Fruit fly (Drosophila melanogaster) whole organism, embryonic: ENCODE measurements around the gene Snx21.

Experiments
- CG10565 ChIP-seq: fragments of 200-800 bp; sonication (Bioruptor generic); optimal IDR thresholded peaks from 3 replicates; lab custom pipeline; 2016; ENCODE audit warnings: missing biosample characterization, mild to moderate bottlenecking, missing genetic modification characterization
- CG13287 ChIP-seq: fragments of 200-800 bp; sonication (Bioruptor generic); IDR thresholded peaks from 2 replicates; pipeline ENCODE4 v1.3.6; 2022; ENCODE audit warnings: missing biosample characterization, missing genetic modification characterization; ENCODE audit not compliant: partially characterized antibody
- CG13894 ChIP-seq: fragments of 200-800 bp; sonication (Bioruptor generic); optimal IDR thresholded peaks from 3 replicates; lab custom pipeline; 2018; ENCODE audit warnings: missing biosample characterization, mild to moderate bottlenecking, missing genetic modification characterization, moderate library complexity
- CG15073 ChIP-seq: fragments of 200-800 bp; sonication (Bioruptor generic); optimal IDR thresholded peaks from 2 replicates; lab custom pipeline; 2016; ENCODE audit warnings: missing biosample characterization, missing genetic modification characterization
- CG16863 ChIP-seq: fragments of 200-800 bp; sonication (Bioruptor generic); optimal IDR thresholded peaks from 3 replicates; lab custom pipeline; 2016; ENCODE audit warnings: missing biosample characterization, missing genetic modification characterization
- CG17385 ChIP-seq: fragments of 200-800 bp; sonication (Bioruptor generic); optimal IDR thresholded peaks from 3 replicates; lab custom pipeline; 2018; ENCODE audit warnings: missing biosample characterization, mild to moderate bottlenecking, missing genetic modification characterization
- CG17612 ChIP-seq: fragments of 200-800 bp; sonication (Bioruptor generic); IDR thresholded peaks from 2 replicates; pipeline ENCODE4 v1.3.6; 2022; ENCODE audit warnings: missing biosample characterization, missing genetic modification characterization
- CG17829 ChIP-seq: fragments of 200-800 bp; optimal IDR thresholded peaks from 2 replicates; lab custom pipeline; 2019; ENCODE audit warnings: missing biosample characterization, mild to moderate bottlenecking, missing genetic modification characterization, moderate library complexity
- CG31388 ChIP-seq: fragments of 200-800 bp; sonication (Bioruptor generic); optimal IDR thresholded peaks from 2 replicates; lab custom pipeline; 2016; ENCODE audit warnings: missing biosample characterization, missing genetic modification characterization
- CG31441 ChIP-seq: fragments of 200-800 bp; sonication (Bioruptor generic); IDR thresholded peaks from 2 replicates; pipeline ENCODE4 v1.3.6; 2022; ENCODE audit warnings: missing biosample characterization, missing genetic modification characterization
- CG34224 ChIP-seq: fragments of 200-800 bp; sonication (Bioruptor generic); IDR thresholded peaks from 3 replicates; pipeline ENCODE4 v1.3.6; 2022; ENCODE audit warnings: missing biosample characterization, missing genetic modification characterization; ENCODE audit not compliant: partially characterized antibody
- CG42726 ChIP-seq: fragments of 200-800 bp; sonication (Bioruptor generic); IDR thresholded peaks from 2 replicates; pipeline ENCODE4 v1.3.6; 2022; ENCODE audit warnings: missing biosample characterization, missing genetic modification characterization; ENCODE audit not compliant: partially characterized antibody
- CG6654 ChIP-seq: fragments of 200-800 bp; sonication (Bioruptor generic); optimal IDR thresholded peaks from 2 replicates; lab custom pipeline; 2017; ENCODE audit warnings: missing biosample characterization, mild to moderate bottlenecking, missing genetic modification characterization
- CG6791 ChIP-seq: fragments of 200-800 bp; sonication (Bioruptor generic); IDR thresholded peaks from 3 replicates; pipeline ENCODE4 v1.3.6; 2022; ENCODE audit warnings: missing biosample characterization, missing genetic modification characterization; ENCODE audit not compliant: partially characterized antibody
- CG6813 ChIP-seq: fragments of 200-800 bp; sonication (Bioruptor generic); optimal IDR thresholded peaks from 2 replicates; lab custom pipeline; 2017; ENCODE audit warnings: missing biosample characterization, missing genetic modification characterization, mild to moderate bottlenecking, moderate library complexity, missing genetic modification reagents
- CG7556 ChIP-seq: fragments of 200-800 bp; sonication (Bioruptor generic); optimal IDR thresholded peaks from 2 replicates; lab custom pipeline; 2017; ENCODE audit warnings: missing biosample characterization, mild to moderate bottlenecking, missing genetic modification characterization
- ERR ChIP-seq: fragments of 200-800 bp; sonication (Bioruptor generic); optimal IDR thresholded peaks from 2 replicates; lab custom pipeline; 2016; ENCODE audit warnings: missing biosample characterization, missing genetic modification characterization
- GATAe ChIP-seq: fragments of 200-800 bp; sonication (Bioruptor generic); conservative IDR thresholded peaks from 2 replicates; pipeline ENCODE4 v1.3.6; 2022; ENCODE audit warnings: missing biosample characterization, missing genetic modification characterization
- Hand ChIP-seq: fragments of 200-800 bp; sonication (Bioruptor generic); optimal IDR thresholded peaks from 2 replicates; lab custom pipeline; 2017; ENCODE audit warnings: mild to moderate bottlenecking, missing biosample characterization, missing genetic modification reagents, missing genetic modification characterization
- Hr78 ChIP-seq, 2 experiments: fragments of 200-800 bp in 1 of 2; fragments of >200 bp in 1 of 2; sonication (Bioruptor generic) in 1 of 2; optimal IDR thresholded peaks; 2 replicates each; lab custom pipeline; 2017 to 2019; ENCODE audit warnings: missing biosample characterization in 2 of 2, missing genetic modification characterization in 2 of 2, mild to moderate bottlenecking in 1 of 2, moderate library complexity in 1 of 2
- Opbp ChIP-seq: fragments of 200-800 bp; sonication (Bioruptor generic); IDR thresholded peaks from 3 replicates; pipeline ENCODE4 v1.3.6; 2022; ENCODE audit warnings: missing biosample characterization, missing genetic modification characterization; ENCODE audit not compliant: partially characterized antibody
- Optix ChIP-seq: fragments of 200-800 bp; sonication (Bioruptor generic); IDR thresholded peaks from 3 replicates; pipeline ENCODE4 v1.3.6; 2022; ENCODE audit warnings: missing biosample characterization, missing genetic modification characterization
- PHDP ChIP-seq: fragments of 200-800 bp; sonication (Bioruptor generic); optimal IDR thresholded peaks from 3 replicates; lab custom pipeline; 2018; ENCODE audit warnings: missing biosample characterization, mild to moderate bottlenecking, missing genetic modification characterization, moderate library complexity
- Rfx ChIP-seq: fragments of 200-800 bp; sonication (Bioruptor generic); IDR thresholded peaks from 2 replicates; pipeline ENCODE4 v1.3.6; 2022; ENCODE audit warnings: missing biosample characterization, missing genetic modification characterization
- Stat92E ChIP-seq, 3 experiments: fragments of >200 bp in 2 of 3; fragments of 200-800 bp in 1 of 3; sonication (Bioruptor generic) in 1 of 3; optimal IDR thresholded peaks; 2 replicates each; lab custom pipeline; 2017 to 2019; ENCODE audit warnings: missing biosample characterization in 3 of 3, missing genetic modification characterization in 3 of 3, mild to moderate bottlenecking in 1 of 3, moderate library complexity in 1 of 3
- TFAM ChIP-seq: fragments of 200-800 bp; sonication (Bioruptor generic); optimal IDR thresholded peaks from 2 replicates; lab custom pipeline; 2017; ENCODE audit warnings: missing biosample characterization, missing genetic modification characterization, inconsistent platforms
- Taf1 ChIP-seq: fragments of 200-800 bp; sonication (Bioruptor generic); IDR thresholded peaks from 2 replicates; pipeline ENCODE4 v1.3.6; 2022; ENCODE audit warnings: missing biosample characterization, missing genetic modification characterization
- Xbp1 ChIP-seq: fragments of 200-800 bp; sonication (Bioruptor generic); optimal IDR thresholded peaks from 3 replicates; lab custom pipeline; 2016; ENCODE audit warnings: missing biosample characterization, mild to moderate bottlenecking, missing genetic modification characterization
- Xrp1 ChIP-seq: fragments of 200-800 bp; sonication (Bioruptor generic); IDR thresholded peaks from 2 replicates; pipeline ENCODE4 v1.3.6; 2022; ENCODE audit warnings: missing biosample characterization, missing genetic modification characterization
- ap ChIP-seq: fragments of 200-800 bp; sonication (Bioruptor generic); IDR thresholded peaks from 2 replicates; pipeline ENCODE4 v1.3.6; 2022; ENCODE audit warnings: missing biosample characterization, missing genetic modification characterization
- az2 ChIP-seq: fragments of 200-800 bp; sonication (Bioruptor generic); optimal IDR thresholded peaks from 3 replicates; lab custom pipeline; 2016; ENCODE audit warnings: missing biosample characterization, missing genetic modification characterization
- bowl ChIP-seq: fragments of 200-800 bp; sonication (Bioruptor generic); IDR thresholded peaks from 2 replicates; pipeline ENCODE4 v1.3.6; 2022; ENCODE audit warnings: missing biosample characterization, missing genetic modification characterization
- bsh ChIP-seq, 2 experiments: fragments of 200-800 bp; sonication (Bioruptor generic); optimal IDR thresholded peaks; 2 replicates each; lab custom pipeline; 2017 to 2018; ENCODE audit warnings: mild to moderate bottlenecking in 2 of 2, missing biosample characterization in 2 of 2, missing genetic modification characterization in 2 of 2, moderate library complexity in 1 of 2
- cad ChIP-seq: fragments of >200 bp; optimal IDR thresholded peaks from 2 replicates; lab custom pipeline; 2017; ENCODE audit warnings: missing biosample characterization, missing genetic modification characterization
- cas ChIP-seq: fragments of 200-800 bp; sonication (Bioruptor generic); IDR thresholded peaks from 2 replicates; pipeline ENCODE4 v1.3.6; 2022; ENCODE audit warnings: missing biosample characterization, missing genetic modification characterization
- chn ChIP-seq: fragments of 200-800 bp; sonication (Bioruptor generic); optimal IDR thresholded peaks from 2 replicates; lab custom pipeline; 2016; ENCODE audit warnings: missing biosample characterization, missing genetic modification characterization
- emc ChIP-seq: fragments of 200-800 bp; sonication (Bioruptor generic); optimal IDR thresholded peaks from 2 replicates; lab custom pipeline; 2016; ENCODE audit warnings: missing biosample characterization, missing genetic modification characterization
- ems ChIP-seq: fragments of 200-800 bp; sonication (Bioruptor generic); optimal IDR thresholded peaks from 3 replicates; lab custom pipeline; 2016; ENCODE audit warnings: missing biosample characterization, missing genetic modification characterization
- gcm2 ChIP-seq: fragments of 200-800 bp; sonication (Bioruptor generic); optimal IDR thresholded peaks from 2 replicates; lab custom pipeline; 2016; ENCODE audit warnings: missing biosample characterization, missing genetic modification characterization
- lbe ChIP-seq: fragments of 200-800 bp; sonication (Bioruptor generic); optimal IDR thresholded peaks from 2 replicates; lab custom pipeline; 2016; ENCODE audit warnings: missing biosample characterization, mild to moderate bottlenecking, missing genetic modification characterization
- lmd ChIP-seq: fragments of 200-800 bp; sonication (Bioruptor generic); IDR thresholded peaks from 2 replicates; pipeline ENCODE4 v1.3.6; 2022; ENCODE audit warnings: missing biosample characterization, missing genetic modification characterization
- nom ChIP-seq: fragments of 200-800 bp; sonication (Bioruptor generic); optimal IDR thresholded peaks from 2 replicates; lab custom pipeline; 2017; ENCODE audit warnings: missing biosample characterization, missing genetic modification characterization, mild to moderate bottlenecking, moderate library complexity, missing genetic modification reagents
- pzg ChIP-seq: fragments of 200-800 bp; sonication (Bioruptor generic); optimal IDR thresholded peaks from 3 replicates; lab custom pipeline; 2018; ENCODE audit warnings: missing biosample characterization, mild to moderate bottlenecking, missing genetic modification characterization, moderate library complexity
- tll ChIP-seq, 2 experiments: fragments of 200-800 bp in 1 of 2; fragments of >200 bp in 1 of 2; sonication (Bioruptor generic) in 1 of 2; optimal IDR thresholded peaks; 2 replicates each; lab custom pipeline; 2017 to 2019; ENCODE audit warnings: missing biosample characterization in 2 of 2, missing genetic modification characterization in 2 of 2, mild to moderate bottlenecking in 1 of 2, moderate library complexity in 1 of 2
- trh ChIP-seq: fragments of 200-800 bp; sonication (Bioruptor generic); optimal IDR thresholded peaks from 2 replicates; lab custom pipeline; 2016; ENCODE audit warnings: missing biosample characterization, missing genetic modification characterization
- tup ChIP-seq: fragments of 200-800 bp; sonication (Bioruptor generic); optimal IDR thresholded peaks from 2 replicates; lab custom pipeline; 2016; ENCODE audit warnings: missing biosample characterization, mild to moderate bottlenecking, missing genetic modification characterization, moderate library complexity
- usp ChIP-seq: fragments of >200 bp; optimal IDR thresholded peaks from 2 replicates; lab custom pipeline; 2017; ENCODE audit warnings: missing biosample characterization, missing genetic modification characterization
- zfh1 ChIP-seq: fragments of 200-800 bp; sonication (Bioruptor generic); IDR thresholded peaks from 3 replicates; pipeline ENCODE4 v1.3.6; 2022; ENCODE audit warnings: missing biosample characterization, missing genetic modification characterization
- zfh2 ChIP-seq: fragments of 200-800 bp; sonication (Bioruptor generic); optimal IDR thresholded peaks from 2 replicates; lab custom pipeline; 2016; ENCODE audit warnings: missing biosample characterization, missing genetic modification characterization

Snx21 gene

dm6 chr2L:2750337-2751084 lies 15.0 kb downstream of the Snx21 start (continued):
- TF ChIP-seq bsh (GFP tag; optimal IDR thresholded peaks at IDR 0.05; lab: Kevin White, UChicago): peak; percentile 73 to 79
- no peak for TF ChIP-seq CG17612 (GFP tag; lab: Robert Waterston, UW)
- peak; percentile 93 for TF ChIP-seq CG13894 (tag; lab: Kevin White, UChicago)
- no peak for TF ChIP-seq CG42726 (GFP tag; lab: Robert Waterston, UW)
- no peak for TF ChIP-seq zfh1 (GFP tag; lab: Robert Waterston, UW)
- no peak for TF ChIP-seq CG15073 (GFP tag; lab: Kevin White, UChicago)
- peak; percentile 74 for TF ChIP-seq Xbp1
- no peak for TF ChIP-seq CG10565 (GFP tag; lab: Kevin White, UChicago)
- TF ChIP-seq Hand (GFP tag; lab: Kevin White, UChicago): peak; percentile 68
- no peak for TF ChIP-seq GATAe (GFP tag; lab: Robert Waterston, UW)
- peak; percentile 2 for TF ChIP-seq nom (GFP tag; lab: Kevin White, UChicago)
- TF ChIP-seq Rfx (GFP tag; lab: Robert Waterston, UW): no peak
- peak; percentile 62 for TF ChIP-seq emc (GFP tag; lab: Kevin White, UChicago)
- TF ChIP-seq ap (GFP tag; lab: Robert Waterston, UW): no peak
- no peak for TF ChIP-seq cas (GFP tag; lab: Robert Waterston, UW)
- TF ChIP-seq CG16863 (GFP tag; lab: Kevin White, UChicago): peak; percentile 51
- no peak for TF ChIP-seq Xrp1 (GFP tag; lab: Robert Waterston, UW)
- TF ChIP-seq lmd: no peak
- peak; percentile 75 for TF ChIP-seq ERR (GFP tag; lab: Kevin White, UChicago)
- TF ChIP-seq Taf1: no peak
- TF ChIP-seq gcm2: peak; percentile 76
- peak; percentile 56 for TF ChIP-seq CG6654
- TF ChIP-seq usp: no peak
- TF ChIP-seq TFAM (GFP tag; lab: Kevin White, UChicago): no peak
- peak; percentile 83 for TF ChIP-seq CG17829
- no peak for TF ChIP-seq CG31388
- TF ChIP-seq bowl (GFP tag; lab: Robert Waterston, UW): no peak
- peak; percentile 74 for TF ChIP-seq az2
- no peak for TF ChIP-seq CG31441 (GFP tag; lab: Robert Waterston, UW)
- TF ChIP-seq Stat92E (GFP tag; optimal IDR thresholded peaks at IDR 0.05; lab: Kevin White, UChicago): peak in 1 of 3 experiments; percentile 37
- TF ChIP-seq lbe: no peak
- no peak for TF ChIP-seq CG34224
- peak; percentile 16 for TF ChIP-seq trh (GFP tag; lab: Kevin White, UChicago)
- TF ChIP-seq CG6791 (GFP tag; lab: Robert Waterston, UW): no peak
- TF ChIP-seq CG13287 (GFP tag; lab: Robert Waterston, UW): no peak
- peak; percentile 79 for TF ChIP-seq zfh2 (GFP tag; lab: Kevin White, UChicago)
- TF ChIP-seq tup (GFP tag; lab: Kevin White, UChicago): peak; percentile 70
- TF ChIP-seq CG7556 (GFP tag; lab: Kevin White, UChicago): peak; percentile 84
- peak; percentile 69 for TF ChIP-seq CG17385 (GFP tag; lab: Kevin White, UChicago)
- TF ChIP-seq PHDP: peak; percentile 80
- peak; percentile 79 for TF ChIP-seq ems (GFP tag; lab: Kevin White, UChicago)
- TF ChIP-seq cad (GFP tag; lab: Kevin White, UChicago): peak; percentile 90
- TF ChIP-seq chn (GFP tag; lab: Kevin White, UChicago): peak; percentile 69
- TF ChIP-seq Opbp: no peak
- TF ChIP-seq Optix (GFP tag; lab: Robert Waterston, UW): no peak
- TF ChIP-seq Hr78 (GFP tag; optimal IDR thresholded peaks at IDR 0.05; lab: Kevin White, UChicago): peak in 1 of 2 experiments; percentile 49
- TF ChIP-seq pzg: peak; percentile 22
- TF ChIP-seq CG6813 (GFP tag; lab: Kevin White, UChicago): peak; percentile 87
- peak in 1 of 2 experiments; percentile 1 for TF ChIP-seq tll (GFP tag; optimal IDR thresholded peaks at IDR 0.05; lab: Kevin White, UChicago)
